Fruit fly (Drosophila melanogaster) whole organism, embryonic: ENCODE measurements around the gene IFT54.
A peak's percentile ranks its signal among the peaks of the same experiment; 100 is the strongest.

ENCODE experiments used
- Antp ChIP-seq: fragments of 200-800 bp; sonication (Bioruptor generic); optimal IDR thresholded peaks from 3 replicates; lab custom pipeline; 2016; ENCODE audit warnings: missing biosample characterization, missing genetic modification characterization
- Atf6 ChIP-seq: fragments of 200-800 bp; sonication (Bioruptor generic); IDR thresholded peaks from 2 replicates; pipeline ENCODE4 v1.3.6; 2022; ENCODE audit warnings: missing biosample characterization, missing genetic modification characterization
- CG10274 ChIP-seq: fragments of 200-800 bp; sonication (Bioruptor generic); optimal IDR thresholded peaks from 3 replicates; lab custom pipeline; 2017; ENCODE audit warnings: missing biosample characterization, mild to moderate bottlenecking, missing genetic modification characterization
- CG12659 ChIP-seq: fragments of 200-800 bp; sonication (Bioruptor generic); optimal IDR thresholded peaks from 3 replicates; lab custom pipeline; 2017; ENCODE audit warnings: mild to moderate bottlenecking, missing biosample characterization, missing genetic modification reagents, missing genetic modification characterization
- CG15269 ChIP-seq: fragments of 200-800 bp; sonication (Bioruptor generic); optimal IDR thresholded peaks from 2 replicates; lab custom pipeline; 2018; ENCODE audit warnings: missing biosample characterization, mild to moderate bottlenecking, missing genetic modification characterization, moderate library complexity
- CG15601 ChIP-seq: fragments of 200-800 bp; sonication (Bioruptor generic); optimal IDR thresholded peaks from 3 replicates; lab custom pipeline; 2019; ENCODE audit warnings: missing biosample characterization, mild to moderate bottlenecking, missing genetic modification characterization, moderate library complexity
- CG1602 ChIP-seq: fragments of 200-800 bp; sonication (Bioruptor generic); optimal IDR thresholded peaks from 3 replicates; lab custom pipeline; 2016; ENCODE audit warnings: missing biosample characterization, missing genetic modification characterization
- CG1647 ChIP-seq: fragments of 200-800 bp; sonication (Bioruptor generic); optimal IDR thresholded peaks from 3 replicates; lab custom pipeline; 2016; ENCODE audit warnings: missing biosample characterization, missing genetic modification characterization
- CG2712 ChIP-seq: fragments of 200-800 bp; optimal IDR thresholded peaks from 3 replicates; lab custom pipeline; 2019; ENCODE audit warnings: missing biosample characterization, mild to moderate bottlenecking, missing genetic modification characterization, moderate library complexity
- CG31388 ChIP-seq: fragments of 200-800 bp; sonication (Bioruptor generic); optimal IDR thresholded peaks from 2 replicates; lab custom pipeline; 2016; ENCODE audit warnings: missing biosample characterization, missing genetic modification characterization
- CG32532 ChIP-seq: fragments of 200-800 bp; sonication (Bioruptor generic); IDR thresholded peaks from 2 replicates; pipeline ENCODE4 v1.3.6; 2022; ENCODE audit warnings: missing biosample characterization, missing genetic modification characterization
- CG32767 ChIP-seq: fragments of 200-800 bp; sonication (Bioruptor generic); IDR thresholded peaks from 2 replicates; pipeline ENCODE4 v1.3.6; 2022; ENCODE audit warnings: missing biosample characterization, missing genetic modification characterization
- CG32772 ChIP-seq: fragments of 200-800 bp; sonication (Bioruptor generic); IDR thresholded peaks from 2 replicates; pipeline ENCODE4 v1.3.6; 2022; ENCODE audit warnings: missing biosample characterization, missing genetic modification characterization
- CG3838 ChIP-seq: fragments of 200-800 bp; sonication (Bioruptor generic); optimal IDR thresholded peaks from 3 replicates; lab custom pipeline; 2016; ENCODE audit warnings: missing biosample characterization, missing genetic modification characterization
- CG3847 ChIP-seq: fragments of 200-800 bp; sonication (Bioruptor generic); IDR thresholded peaks from 2 replicates; pipeline ENCODE4 v1.3.6; 2022; ENCODE audit warnings: missing biosample characterization, missing genetic modification characterization
- CG3995 ChIP-seq: fragments of 200-800 bp; sonication (Bioruptor generic); optimal IDR thresholded peaks from 3 replicates; lab custom pipeline; 2016; ENCODE audit warnings: missing biosample characterization, missing genetic modification characterization
- CG4360 ChIP-seq: fragments of 200-800 bp; sonication (Bioruptor generic); IDR thresholded peaks from 2 replicates; pipeline ENCODE4 v1.3.6; 2022; ENCODE audit warnings: missing biosample characterization, missing genetic modification characterization
- CG6254 ChIP-seq: fragments of 200-800 bp; sonication (Bioruptor generic); optimal IDR thresholded peaks from 3 replicates; lab custom pipeline; 2017; ENCODE audit warnings: mild to moderate bottlenecking, missing biosample characterization, missing genetic modification reagents, missing genetic modification characterization
- CG6272 ChIP-seq: fragments of 200-800 bp; sonication (Bioruptor generic); IDR thresholded peaks from 2 replicates; pipeline ENCODE4 v1.3.6; 2022; ENCODE audit warnings: missing biosample characterization, missing genetic modification characterization
- CG6654 ChIP-seq: fragments of 200-800 bp; sonication (Bioruptor generic); optimal IDR thresholded peaks from 2 replicates; lab custom pipeline; 2017; ENCODE audit warnings: missing biosample characterization, mild to moderate bottlenecking, missing genetic modification characterization
- CG6683 ChIP-seq: fragments of 200-800 bp; sonication (Bioruptor generic); optimal IDR thresholded peaks from 2 replicates; lab custom pipeline; 2017; ENCODE audit warnings: missing biosample characterization, mild to moderate bottlenecking, missing genetic modification characterization, missing genetic modification reagents
- CG7372 ChIP-seq: fragments of 200-800 bp; sonication (Bioruptor generic); IDR thresholded peaks from 2 replicates; pipeline ENCODE4 v1.3.6; 2022; ENCODE audit warnings: missing biosample characterization, missing genetic modification characterization
- CG8388 ChIP-seq: fragments of 200-800 bp; sonication (Bioruptor generic); optimal IDR thresholded peaks from 2 replicates; lab custom pipeline; 2019; ENCODE audit warnings: missing biosample characterization, mild to moderate bottlenecking, missing genetic modification characterization, moderate library complexity
- CG8478 ChIP-seq: fragments of >200 bp; optimal IDR thresholded peaks from 2 replicates; lab custom pipeline; 2018
- Camta ChIP-seq: fragments of 200-800 bp; sonication (Bioruptor generic); optimal IDR thresholded peaks from 2 replicates; lab custom pipeline; 2016; ENCODE audit warnings: missing biosample characterization, missing genetic modification characterization
- GATAe ChIP-seq: fragments of 200-800 bp; sonication (Bioruptor generic); conservative IDR thresholded peaks from 2 replicates; pipeline ENCODE4 v1.3.6; 2022; ENCODE audit warnings: missing biosample characterization, missing genetic modification characterization
- Hmr ChIP-seq: fragments of 200-800 bp; sonication (Bioruptor generic); optimal IDR thresholded peaks from 3 replicates; lab custom pipeline; 2017; ENCODE audit warnings: mild to moderate bottlenecking, missing biosample characterization, missing genetic modification reagents, missing genetic modification characterization
- Hr3 ChIP-seq: fragments of 200-800 bp; sonication (Bioruptor generic); optimal IDR thresholded peaks from 3 replicates; lab custom pipeline; 2016; ENCODE audit warnings: missing biosample characterization, missing genetic modification characterization
- Kr ChIP-seq: fragments of 200-800 bp; sonication (Bioruptor generic); optimal IDR thresholded peaks from 2 replicates; lab custom pipeline; 2017; ENCODE audit warnings: missing biosample characterization, mild to moderate bottlenecking, missing genetic modification characterization
- Lpt ChIP-seq: fragments of >200 bp; optimal IDR thresholded peaks from 2 replicates; lab custom pipeline; 2018; ENCODE audit warnings: missing biosample characterization, missing genetic modification characterization
- Nf-YB ChIP-seq: fragments of 200-800 bp; sonication (Bioruptor generic); optimal IDR thresholded peaks from 3 replicates; lab custom pipeline; 2019; ENCODE audit warnings: missing biosample characterization, mild to moderate bottlenecking, missing genetic modification characterization, moderate library complexity
- TFAM ChIP-seq: fragments of 200-800 bp; sonication (Bioruptor generic); optimal IDR thresholded peaks from 2 replicates; lab custom pipeline; 2017; ENCODE audit warnings: missing biosample characterization, missing genetic modification characterization, inconsistent platforms
- Usf ChIP-seq: fragments of 200-800 bp; sonication (Bioruptor generic); optimal IDR thresholded peaks from 2 replicates; lab custom pipeline; 2017; ENCODE audit warnings: missing genotype, missing biosample characterization, missing genetic modification characterization
- bab2 ChIP-seq: fragments of 200-800 bp; sonication (Bioruptor generic); optimal IDR thresholded peaks from 2 replicates; lab custom pipeline; 2016; ENCODE audit warnings: missing biosample characterization, missing genetic modification characterization
- caup ChIP-seq: fragments of 200-800 bp; sonication (Bioruptor generic); optimal IDR thresholded peaks from 3 replicates; lab custom pipeline; 2017; ENCODE audit warnings: missing biosample characterization, mild to moderate bottlenecking, missing genetic modification characterization, moderate library complexity; ENCODE audit not compliant: severe bottlenecking
- cwo ChIP-seq: fragments of 200-800 bp; sonication (Bioruptor generic); optimal IDR thresholded peaks from 3 replicates; lab custom pipeline; 2017; ENCODE audit warnings: missing biosample characterization, missing genetic modification characterization, mild to moderate bottlenecking, moderate library complexity, missing genetic modification reagents
- dimm ChIP-seq: fragments of 200-800 bp; sonication (Bioruptor generic); IDR thresholded peaks from 2 replicates; pipeline ENCODE4 v1.3.6; 2022; ENCODE audit warnings: missing biosample characterization, missing genetic modification characterization
- gcm2 ChIP-seq: fragments of 200-800 bp; sonication (Bioruptor generic); optimal IDR thresholded peaks from 2 replicates; lab custom pipeline; 2016; ENCODE audit warnings: missing biosample characterization, missing genetic modification characterization
- gem ChIP-seq: fragments of 200-800 bp; sonication (Bioruptor generic); optimal IDR thresholded peaks from 2 replicates; lab custom pipeline; 2019; ENCODE audit warnings: missing biosample characterization, mild to moderate bottlenecking, missing genetic modification characterization, moderate library complexity
- gsb-n ChIP-seq: fragments of 200-800 bp; sonication (Bioruptor generic); optimal IDR thresholded peaks from 3 replicates; lab custom pipeline; 2018; ENCODE audit warnings: missing biosample characterization, mild to moderate bottlenecking, missing genetic modification characterization
- lmd ChIP-seq: fragments of 200-800 bp; sonication (Bioruptor generic); IDR thresholded peaks from 2 replicates; pipeline ENCODE4 v1.3.6; 2022; ENCODE audit warnings: missing biosample characterization, missing genetic modification characterization
- pan ChIP-seq, 4 experiments: fragments of >200 bp in 3 of 4; fragments of 200-800 bp in 1 of 4; sonication (Bioruptor generic) in 1 of 4; optimal IDR thresholded peaks in 3 of 4; IDR thresholded peaks in 1 of 4; 2 replicates each; pipeline versions ENCODE4 v1.3.6 to Lab custom; 2017 to 2022; ENCODE audit warnings: missing biosample characterization in 2 of 4, missing genetic modification characterization in 2 of 4, mixed read lengths in 1 of 4
- pho ChIP-seq: fragments of 200-800 bp; sonication (Bioruptor generic); optimal IDR thresholded peaks from 2 replicates; lab custom pipeline; 2016; ENCODE audit warnings: missing biosample characterization, missing genetic modification characterization
- pita ChIP-seq: fragments of 200-800 bp; sonication (Bioruptor generic); optimal IDR thresholded peaks from 2 replicates; lab custom pipeline; 2017; ENCODE audit warnings: missing biosample characterization, mild to moderate bottlenecking, missing genetic modification characterization
- scrt ChIP-seq: fragments of 200-800 bp; sonication (Bioruptor generic); optimal IDR thresholded peaks from 2 replicates; lab custom pipeline; 2018; ENCODE audit warnings: missing biosample characterization, mild to moderate bottlenecking, missing genetic modification characterization, moderate library complexity
- slbo ChIP-seq: fragments of 200-800 bp; sonication (Bioruptor generic); IDR thresholded peaks from 2 replicates; pipeline ENCODE4 v1.3.6; 2022; ENCODE audit warnings: missing biosample characterization, missing genetic modification characterization
- tll ChIP-seq, 2 experiments: fragments of 200-800 bp in 1 of 2; fragments of >200 bp in 1 of 2; sonication (Bioruptor generic) in 1 of 2; optimal IDR thresholded peaks; 2 replicates each; lab custom pipeline; 2017 to 2019; ENCODE audit warnings: missing biosample characterization in 2 of 2, missing genetic modification characterization in 2 of 2, mild to moderate bottlenecking in 1 of 2, moderate library complexity in 1 of 2
- trh ChIP-seq: fragments of 200-800 bp; sonication (Bioruptor generic); optimal IDR thresholded peaks from 2 replicates; lab custom pipeline; 2016; ENCODE audit warnings: missing biosample characterization, missing genetic modification characterization
- vvl ChIP-seq: fragments of 200-800 bp; sonication (Bioruptor generic); IDR thresholded peaks from 2 replicates; pipeline ENCODE4 v1.3.6; 2022; ENCODE audit warnings: missing biosample characterization, missing genetic modification characterization

The IFT54 gene

dm6 chr3R:14285059-14285953, 16.9 kb upstream of the IFT54 start (continued):
- no peak for TF ChIP-seq CG6654 (GFP tag; lab: Kevin White, UChicago)
- TF ChIP-seq TFAM = no peak
- TF ChIP-seq Antp = no peak
- no peak for TF ChIP-seq tll (GFP tag; optimal IDR thresholded peaks at IDR 0.05; lab: Kevin White, UChicago)
- TF ChIP-seq lmd (GFP tag; lab: Robert Waterston, UW) = no peak
- TF ChIP-seq caup (GFP tag; lab: Kevin White, UChicago) = peak; percentile 42
- TF ChIP-seq bab2 (GFP tag; lab: Kevin White, UChicago) = no peak
- no peak for TF ChIP-seq Atf6
- no peak for TF ChIP-seq scrt (GFP tag; lab: Kevin White, UChicago)
- no peak for TF ChIP-seq slbo
- no peak for TF ChIP-seq Lpt (GFP tag; lab: Kevin White, UChicago)
- TF ChIP-seq pita (GFP tag; lab: Kevin White, UChicago) = no peak
- no peak for TF ChIP-seq CG6683
- TF ChIP-seq pan (optimal IDR thresholded peaks at IDR 0.05; lab: Kevin White, UChicago) = no peak
- no peak for TF ChIP-seq pan (GFP tag; optimal IDR thresholded peaks at IDR 0.05 in 1 of 2, IDR thresholded peaks at IDR 0.05 in 1 of 2)
- TF ChIP-seq CG31388 (GFP tag; lab: Kevin White, UChicago) = no peak
- TF ChIP-seq GATAe = no peak
- TF ChIP-seq Hmr (GFP tag; lab: Kevin White, UChicago) = peak; percentile 40
- TF ChIP-seq pho = no peak
- TF ChIP-seq CG6272 = no peak
- no peak for TF ChIP-seq CG3995 (GFP tag; lab: Kevin White, UChicago)
- peak; percentile 33 for TF ChIP-seq Hr3 (GFP tag; lab: Kevin White, UChicago)
- no peak for TF ChIP-seq CG15601 (tag; lab: Kevin White, UChicago)
- TF ChIP-seq trh (GFP tag; lab: Kevin White, UChicago) = peak; percentile 10
- no peak for TF ChIP-seq vvl
- TF ChIP-seq Usf (GFP tag; lab: Kevin White, UChicago) = no peak
- no peak for TF ChIP-seq gcm2 (GFP tag; lab: Kevin White, UChicago)
- TF ChIP-seq CG4360 = no peak
- no peak for TF ChIP-seq CG3847 (GFP tag; lab: Robert Waterston, UW)
- TF ChIP-seq Nf-YB (GFP tag; lab: Kevin White, UChicago) = no peak
- no peak for TF ChIP-seq CG32767
- TF ChIP-seq Camta (GFP tag; lab: Kevin White, UChicago) = no peak
- TF ChIP-seq CG32532 (GFP tag; lab: Robert Waterston, UW) = no peak
- TF ChIP-seq CG3838 = peak; percentile 6
- no peak for TF ChIP-seq CG7372 (GFP tag; lab: Robert Waterston, UW)
- TF ChIP-seq gem (tag; lab: Kevin White, UChicago) = peak; percentile 45
- TF ChIP-seq CG1647 (GFP tag; lab: Kevin White, UChicago) = no peak
- TF ChIP-seq CG8388 (GFP tag; lab: Kevin White, UChicago) = no peak
- peak; percentile 21 for TF ChIP-seq cwo
- TF ChIP-seq CG12659 (GFP tag; lab: Kevin White, UChicago) = peak; percentile 13
- TF ChIP-seq CG8478 = no peak
- peak; percentile 12 for TF ChIP-seq CG15269 (tag; lab: Kevin White, UChicago)
- TF ChIP-seq CG2712 (tag; lab: Kevin White, UChicago) = peak; percentile 4
- peak; percentile 10 for TF ChIP-seq CG1602
- peak; percentile 19 for TF ChIP-seq gsb-n (tag; lab: Kevin White, UChicago)
- no peak for TF ChIP-seq CG6254 (GFP tag; lab: Kevin White, UChicago)
- no peak for TF ChIP-seq dimm
- TF ChIP-seq CG10274 (GFP tag; lab: Kevin White, UChicago) = no peak
- TF ChIP-seq Kr (GFP tag; lab: Kevin White, UChicago) = no peak
- TF ChIP-seq CG32772 = no peak
